Fruit fly (Drosophila melanogaster) whole organism, wandering third instar larva: ENCODE data around the gene CG2698.

Experiments used
- Abd-B ChIP-seq: fragments of >200 bp; optimal IDR thresholded peaks from 2 replicates; lab custom pipeline; 2017; ENCODE audit warnings: missing biosample characterization, missing genetic modification characterization
- Dfd ChIP-seq: fragments of >200 bp; optimal IDR thresholded peaks from 2 replicates; lab custom pipeline; 2017; ENCODE audit warnings: missing biosample characterization, missing genetic modification characterization
- OdsH ChIP-seq: fragments of 200-800 bp; sonication (Bioruptor generic); optimal IDR thresholded peaks from 2 replicates; lab custom pipeline; 2016; ENCODE audit warnings: missing biosample characterization, mild to moderate bottlenecking, missing genetic modification characterization
- Vsx2 ChIP-seq: fragments of 200-300, 225-300 bp; sonication (Bioruptor generic); optimal IDR thresholded peaks from 2 replicates; lab custom pipeline; 2018; ENCODE audit warnings: missing biosample characterization, missing genetic modification characterization; ENCODE audit not compliant: partially characterized antibody
- ey ChIP-seq: fragments of 200-800 bp; sonication (Bioruptor generic); optimal IDR thresholded peaks from 2 replicates; lab custom pipeline; 2016; ENCODE audit warnings: missing biosample characterization, missing genetic modification characterization
- fru ChIP-seq: fragments of 200-800 bp; sonication (Bioruptor generic); optimal IDR thresholded peaks from 3 replicates; lab custom pipeline; 2016; ENCODE audit warnings: missing biosample characterization, mild to moderate bottlenecking, missing genetic modification characterization
- h ChIP-seq: fragments of 200-800 bp; sonication (Bioruptor generic); optimal IDR thresholded peaks from 3 replicates; lab custom pipeline; 2016; ENCODE audit warnings: missing biosample characterization, mild to moderate bottlenecking, missing genetic modification characterization
- pan ChIP-seq: fragments of >200 bp; optimal IDR thresholded peaks from 2 replicates; lab custom pipeline; 2017
- psq ChIP-seq: fragments of 200-800 bp; sonication (Bioruptor generic); optimal IDR thresholded peaks from 3 replicates; lab custom pipeline; 2017; ENCODE audit warnings: missing biosample characterization, mild to moderate bottlenecking, missing genetic modification characterization, moderate library complexity

dm6 chr3R:8007595-8008255 lies 6.4 kb downstream of the CG2698 start, which contains the start of gene CG2767:
- no peak for TF ChIP-seq OdsH (GFP tag; lab: Kevin White, UChicago)
- TF ChIP-seq ey (GFP tag; lab: Kevin White, UChicago): no peak
- no peak for TF ChIP-seq fru (GFP tag; lab: Kevin White, UChicago)
- no peak for TF ChIP-seq Vsx2
- no peak for TF ChIP-seq Abd-B
- TF ChIP-seq pan (lab: Kevin White, UChicago): no peak
- TF ChIP-seq h (GFP tag; lab: Kevin White, UChicago): no peak
- no peak for TF ChIP-seq psq (GFP tag; lab: Kevin White, UChicago)
- TF ChIP-seq Dfd (GFP tag; lab: Kevin White, UChicago): no peak
